Worm (Caenorhabditis elegans) whole organism, L4 larva: ENCODE results near the gene gst-11.

Experiments used
- T26A8.4 ChIP-seq: fragments of 200-800 bp; sonication (Bioruptor generic); IDR thresholded peaks from 2 replicates; pipeline ENCODE4 v1.3.6; 2022; ENCODE audit warnings: missing genetic modification characterization, missing compliant biosample characterization
- aha-1 ChIP-seq: fragments of 150-350 bp; peaks from one replicate; lab custom pipeline; 2014; ENCODE audit warnings: missing biosample characterization, missing genetic modification characterization
- ceh-28 ChIP-seq: fragments of 150-350 bp; optimal IDR thresholded peaks from 2 replicates; lab custom pipeline; 2014; ENCODE audit warnings: missing biosample characterization, missing genetic modification reagents, missing genetic modification characterization
- duxl-1 ChIP-seq: sonication (generic microtip); optimal IDR thresholded peaks from 2 replicates; lab custom pipeline; 2016; ENCODE audit warnings: mild to moderate bottlenecking, missing genetic modification characterization, moderate library complexity, missing compliant biosample characterization; ENCODE audit not compliant: poor library complexity
- egl-27 ChIP-seq: sonication (generic microtip); optimal IDR thresholded peaks from 3 replicates; lab custom pipeline; 2017; ENCODE audit warnings: missing biosample characterization, missing genetic modification reagents, missing genetic modification characterization
- hif-1 ChIP-seq, 2 experiments: sonication (generic microtip); optimal IDR thresholded peaks; 2 replicates each; lab custom pipeline; 2016 to 2017; ENCODE audit warnings: missing compliant biosample characterization in 2 of 2, missing genetic modification characterization in 2 of 2, missing genetic modification reagents in 2 of 2, missing genotype in 2 of 2, mild to moderate bottlenecking in 1 of 2
- nhr-28 ChIP-seq: fragments of 150-350 bp; optimal IDR thresholded peaks from 2 replicates; lab custom pipeline; 2014; ENCODE audit warnings: missing biosample characterization, missing genetic modification characterization
- nhr-41 ChIP-seq: fragments of 200-800 bp; sonication (Bioruptor generic); IDR thresholded peaks from 2 replicates; pipeline ENCODE4 v1.3.6; 2022; ENCODE audit warnings: missing genetic modification reagents, missing genetic modification characterization, missing compliant biosample characterization
- skn-1 ChIP-seq: fragments of 150-350 bp; optimal IDR thresholded peaks from 2 replicates; lab custom pipeline; 2014; ENCODE audit warnings: missing biosample characterization, missing genetic modification characterization
- zfp-2 ChIP-seq: sonication (generic microtip); optimal IDR thresholded peaks from 2 replicates; lab custom pipeline; 2016; ENCODE audit warnings: mild to moderate bottlenecking, missing genetic modification characterization, missing compliant biosample characterization
- ztf-7 ChIP-seq: fragments of 150-350 bp; optimal IDR thresholded peaks from 2 replicates; lab custom pipeline; 2014; ENCODE audit warnings: missing biosample characterization, missing genetic modification characterization

- no peak for TF ChIP-seq T26A8.4 (GFP tag; lab: Robert Waterston, UW)
- no peak for TF ChIP-seq ztf-7 (tag; lab: Kevin White, UChicago)
- no peak for TF ChIP-seq skn-1 (tag; lab: Kevin White, UChicago)
- TF ChIP-seq duxl-1 (tag; lab: Kevin White, UChicago) = no peak
- TF ChIP-seq ceh-28 = no peak
- TF ChIP-seq aha-1 (tag; lab: Kevin White, UChicago) = no peak
- TF ChIP-seq zfp-2 = no peak
- no peak for TF ChIP-seq hif-1 (tag; optimal IDR thresholded peaks at IDR 0.05; lab: Kevin White, UChicago)
- no peak for TF ChIP-seq egl-27 (tag; lab: Kevin White, UChicago)
- no peak for TF ChIP-seq nhr-41 (GFP tag; lab: Robert Waterston, UW)
- TF ChIP-seq nhr-28 = no peak
Observed at ce11 chrX:3596303-3596772, 37.2 kb downstream of the gst-11 start, which contains the start of gene T27A10.6.
